Worm (Caenorhabditis elegans): ENCODE results near the gene iglr-1.

Gene iglr-1

DNA sequence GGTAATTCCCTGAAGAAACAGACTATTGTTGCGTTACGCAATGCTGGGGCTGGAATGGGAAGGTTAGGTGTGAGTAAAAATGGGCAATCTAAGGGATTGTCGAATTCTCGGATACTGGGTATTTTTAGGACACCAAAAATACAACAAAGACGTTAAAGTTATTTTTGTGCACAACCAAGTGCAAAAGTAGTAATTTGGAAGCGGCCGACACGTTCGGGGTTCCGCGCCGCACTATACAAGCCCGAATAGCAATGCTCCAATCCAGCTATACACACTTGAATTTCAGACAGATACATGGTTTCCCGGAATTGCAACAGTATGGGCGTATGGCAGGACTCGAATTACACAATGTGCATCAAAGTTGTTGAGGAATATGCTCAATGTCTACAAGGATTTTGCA, 36.8 kb upstream of the iglr-1 start:
- TF ChIP-seq gmeb-1 (tag; optimal IDR thresholded peaks at IDR 0.05) (no peak), lsy-2 (tag; optimal IDR thresholded peaks at IDR 0.05) (no peak), snpc-4 (tag; optimal IDR thresholded peaks at IDR 0.05) (peak; percentile 24), mbf-1 (tag; optimal IDR thresholded peaks at IDR 0.05) (no peak), lin-39 (tag; optimal IDR thresholded peaks at IDR 0.05) (no peak), ztf-4 (tag; optimal IDR thresholded peaks at IDR 0.05) (no peak)

DNA sequence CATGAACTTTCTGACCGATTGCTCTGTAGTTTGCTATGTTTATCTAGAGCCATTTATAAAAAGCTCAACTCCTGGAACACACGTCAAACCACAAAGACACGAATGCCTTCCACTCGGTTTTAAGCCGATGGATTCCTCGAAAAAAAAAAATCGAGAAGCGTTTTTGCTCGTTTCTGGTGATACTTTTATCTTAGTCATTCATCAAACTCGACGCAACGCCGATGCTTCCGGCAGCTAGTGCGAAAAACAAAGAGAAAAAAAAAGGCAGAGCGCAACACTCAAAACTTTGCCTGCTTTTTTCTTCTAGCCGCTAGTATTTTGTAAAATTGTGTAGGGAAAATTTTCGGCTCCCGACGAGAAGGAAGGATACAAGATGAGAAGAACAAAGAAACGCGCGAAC, 36.4 kb upstream of the iglr-1 start:
- TF ChIP-seq dmd-4 (tag; optimal IDR thresholded peaks at IDR 0.05) (no peak), ztf-1 (GFP tag; conservative IDR thresholded peaks at IDR 0.05) (no peak), aly-2 (tag; optimal IDR thresholded peaks at IDR 0.05) (no peak), unc-55 (GFP tag; optimal IDR thresholded peaks at IDR 0.05) (peak; percentile 77), egl-27 (tag; optimal IDR thresholded peaks at IDR 0.05) (peak; percentile 4), elt-3 (tag; optimal IDR thresholded peaks at IDR 0.05) (no peak), sem-4 (tag; optimal IDR thresholded peaks at IDR 0.05) (no peak), mab-5 (tag; optimal IDR thresholded peaks at IDR 0.05) (peak; percentile 68), lsy-2 (tag; optimal IDR thresholded peaks at IDR 0.05) (peak in 1 of 2 experiments; percentile 3), lin-13 (GFP tag; optimal IDR thresholded peaks at IDR 0.05) (no peak)

DNA sequence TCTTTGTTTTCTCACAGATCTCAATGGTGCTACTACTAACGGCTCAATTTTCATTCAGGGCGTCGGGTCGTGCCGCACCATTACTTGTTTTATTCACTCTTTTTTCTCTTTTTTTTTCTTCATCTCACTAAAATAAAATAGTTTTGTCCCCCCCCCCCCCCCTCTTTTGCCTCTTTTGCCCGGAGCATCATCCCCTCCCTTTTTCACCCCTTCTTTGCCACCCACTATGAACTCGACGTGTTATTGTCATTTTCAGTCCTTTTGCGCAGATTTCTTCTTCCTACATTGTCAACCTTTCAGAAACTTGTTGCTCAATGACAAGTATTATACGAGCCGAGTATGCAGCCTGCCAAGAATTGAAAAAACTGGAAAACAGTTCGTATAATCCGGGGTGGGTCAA, 34.8 kb upstream of the iglr-1 start, which contains the start of gene seb-3:
Gene seb-3, plus strand, starts transcription at position 301 of the 400 bp plus-strand sequence.
- TF ChIP-seq mab-5 (tag; optimal IDR thresholded peaks at IDR 0.05) (no peak), egl-27 (tag; optimal IDR thresholded peaks at IDR 0.05) (no peak), ztf-11 (tag; optimal IDR thresholded peaks at IDR 0.05) (no peak), skn-1 (tag; optimal IDR thresholded peaks at IDR 0.05) (no peak), crh-2 (tag; optimal IDR thresholded peaks at IDR 0.05) (no peak), ztf-1 (GFP tag; conservative IDR thresholded peaks at IDR 0.05) (no peak), R02D3.7 (tag; optimal IDR thresholded peaks at IDR 0.05) (no peak), ceh-82 (tag; optimal IDR thresholded peaks at IDR 0.05) (no peak), snpc-4 (tag; optimal IDR thresholded peaks at IDR 0.05) (no peak), gmeb-1 (tag; optimal IDR thresholded peaks at IDR 0.05) (no peak), Y55F3AM.14 (GFP tag; optimal IDR thresholded peaks at IDR 0.05) (no peak), alr-1 (tag; optimal IDR thresholded peaks at IDR 0.05) (no peak), F13H6.1 (tag; optimal IDR thresholded peaks at IDR 0.05) (no peak), aly-2 (tag; optimal IDR thresholded peaks at IDR 0.05) (no peak)

DNA sequence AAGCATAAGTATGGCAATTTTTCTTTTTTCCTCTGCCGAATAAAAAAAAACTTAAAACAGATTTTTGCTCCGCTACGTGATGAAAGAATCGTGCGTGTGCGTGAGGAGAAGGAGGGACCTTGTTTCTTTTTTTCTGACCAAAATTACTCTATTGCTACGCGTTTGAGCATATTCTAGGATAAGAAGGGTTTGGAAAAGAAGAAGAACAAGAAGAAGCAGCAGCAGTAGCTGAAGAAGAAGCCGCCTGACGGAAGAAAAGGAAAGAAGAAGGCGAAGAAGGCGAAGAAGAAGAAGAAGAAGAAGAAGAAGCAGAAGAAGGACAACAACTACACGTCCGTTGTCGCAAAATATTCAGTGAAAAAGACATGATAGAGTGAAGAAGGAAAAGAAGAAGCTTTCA, 24.9 kb upstream of the iglr-1 start:
- peak; percentile 42 for TF ChIP-seq unc-55 (GFP tag; optimal IDR thresholded peaks at IDR 0.05)
- no peak for TF ChIP-seq elt-1 (tag; optimal IDR thresholded peaks at IDR 0.05)
- no peak for TF ChIP-seq unc-39 (tag; optimal IDR thresholded peaks at IDR 0.05)
- no peak for TF ChIP-seq crh-2 (tag; optimal IDR thresholded peaks at IDR 0.05)
- TF ChIP-seq egl-27 (tag; optimal IDR thresholded peaks at IDR 0.05), result peak; percentile 11
- no peak for TF ChIP-seq blmp-1 (tag; optimal IDR thresholded peaks at IDR 0.05; ENCODE audit: insufficient read depth)
- no peak for TF ChIP-seq mbf-1 (tag; optimal IDR thresholded peaks at IDR 0.05)
- no peak for TF ChIP-seq alr-1 (tag; optimal IDR thresholded peaks at IDR 0.05)
- TF ChIP-seq F13H6.1 (tag; optimal IDR thresholded peaks at IDR 0.05), result no peak

DNA sequence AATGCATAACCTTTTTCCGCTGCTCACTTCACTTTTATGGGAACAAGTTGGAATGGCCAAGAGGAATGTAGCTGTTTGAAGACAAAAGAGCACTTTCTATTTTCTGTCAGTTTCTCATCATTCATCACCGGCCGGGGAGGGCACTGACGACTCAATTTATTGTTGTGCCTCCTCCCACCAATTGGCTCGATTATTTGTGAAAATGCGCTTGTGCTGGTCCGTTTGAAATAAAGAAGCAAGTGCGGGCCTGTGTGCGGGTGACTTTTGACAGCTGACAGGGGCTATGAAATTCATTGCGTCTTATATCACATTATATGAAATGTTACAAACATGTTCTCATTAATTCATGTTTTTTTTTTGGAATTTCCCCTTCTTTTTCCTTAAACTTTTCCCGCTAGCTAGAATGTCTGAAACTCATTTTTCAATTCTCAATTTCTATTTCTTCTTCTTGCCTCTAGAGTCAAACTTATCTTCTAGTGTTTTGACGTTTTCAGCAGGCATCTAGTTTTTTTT, 22.8 kb upstream of the iglr-1 start:
- TF ChIP-seq nhr-129 (tag; optimal IDR thresholded peaks at IDR 0.05) (peak; percentile 28), F13H6.1 (tag; optimal IDR thresholded peaks at IDR 0.05) (peak; percentile 23), lsy-2 (tag; optimal IDR thresholded peaks at IDR 0.05) (peak in 1 of 2 experiments; percentile 13), C34F6.9 (tag; optimal IDR thresholded peaks at IDR 0.05) (peak; percentile 16), aly-2 (tag; optimal IDR thresholded peaks at IDR 0.05) (no peak), nhr-77 (tag; optimal IDR thresholded peaks at IDR 0.05) (no peak)

DNA sequence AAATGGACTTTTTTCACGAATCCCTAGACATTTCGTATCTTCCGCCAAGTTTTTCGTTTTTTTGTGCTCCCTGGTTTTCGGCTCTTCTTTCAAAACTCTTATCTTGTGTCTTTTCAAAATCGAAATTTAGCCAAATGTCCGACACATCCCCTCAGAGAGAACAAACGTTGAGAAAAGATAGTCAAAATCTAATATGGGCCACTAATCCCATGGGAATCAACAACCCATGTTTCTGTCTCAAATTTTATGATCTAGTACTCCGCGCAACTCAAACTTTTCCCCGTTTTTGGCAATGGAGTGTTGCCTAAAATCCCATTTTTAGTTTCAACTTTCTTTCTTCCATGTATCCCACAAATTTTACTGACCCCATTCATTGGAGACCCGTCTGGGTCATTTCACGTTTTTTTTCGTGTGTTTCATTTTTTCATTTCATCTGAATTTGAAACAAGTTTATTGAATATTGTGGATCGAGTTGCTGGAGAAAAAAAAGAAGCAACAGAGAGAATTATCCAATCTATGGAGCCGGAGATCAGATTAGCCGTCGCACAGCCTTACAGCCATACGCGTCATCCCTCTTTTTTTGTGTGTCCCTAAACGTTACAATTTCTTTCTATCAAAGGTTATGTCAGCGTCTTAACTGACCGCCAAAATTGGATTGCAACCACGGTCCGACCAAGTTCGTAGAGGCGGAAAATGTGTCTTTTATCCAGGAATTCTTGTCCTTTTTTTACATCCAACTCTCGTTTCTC, 20.5 kb upstream of the iglr-1 start:
- TF ChIP-seq mab-5 (tag; optimal IDR thresholded peaks at IDR 0.05) (peak; percentile 67), elt-3 (tag; optimal IDR thresholded peaks at IDR 0.05) (no peak), lsy-2 (tag; optimal IDR thresholded peaks at IDR 0.05) (peak in 1 of 2 experiments; percentile 5), snpc-4 (tag; optimal IDR thresholded peaks at IDR 0.05) (peak; percentile 12), lin-11 (tag; optimal IDR thresholded peaks at IDR 0.05) (no peak), sma-3 (GFP tag; optimal IDR thresholded peaks at IDR 0.05) (no peak)

Measured in whole organism, L2 larva.